Fruit fly (Drosophila melanogaster): Measurements from ENCODE around the gene CG7950.

The CG7950 gene

dm6 chr3R:30021559-30022451 is 34.9 kb upstream of the CG7950 start, which contains the start of gene Mgat2 (continued):
- no peak for TF ChIP-seq zen (tag; optimal IDR thresholded peaks at IDR 0.05)
- no peak for TF ChIP-seq lov (optimal IDR thresholded peaks at IDR 0.05)
- 0 out of 3 replicates have a peak, but pooled peaks have one; percentile 29 for TF ChIP-seq lov (GFP tag; IDR thresholded peaks at IDR 0.05)
- no peak for TF ChIP-seq CG11093 (GFP tag; IDR thresholded peaks at IDR 0.05)
- TF ChIP-seq CG11085 (GFP tag; IDR thresholded peaks at IDR 0.05): no peak
- TF ChIP-seq CG14441 (GFP tag; IDR thresholded peaks at IDR 0.05): no peak
- TF ChIP-seq CG9817 (tag; optimal IDR thresholded peaks at IDR 0.05): no peak
- TF ChIP-seq exex (tag; optimal IDR thresholded peaks at IDR 0.05): no peak
- no peak for TF ChIP-seq CG31388 (GFP tag; optimal IDR thresholded peaks at IDR 0.05)
- peak; percentile 46 for TF ChIP-seq Drgx (GFP tag; IDR thresholded peaks at IDR 0.05)
- peak; percentile 86 for TF ChIP-seq bbx (GFP tag; IDR thresholded peaks at IDR 0.05; ENCODE audit: partially characterized antibody)
- TF ChIP-seq CG15073 (GFP tag; optimal IDR thresholded peaks at IDR 0.05): no peak
- no peak for TF ChIP-seq CG18599 (GFP tag; optimal IDR thresholded peaks at IDR 0.05)
- peak; percentile 86 for TF ChIP-seq CG6791 (GFP tag; IDR thresholded peaks at IDR 0.05; ENCODE audit: partially characterized antibody)
- no peak for TF ChIP-seq stc (GFP tag; IDR thresholded peaks at IDR 0.05)
- peak; percentile 75 for TF ChIP-seq CG7987 (GFP tag; optimal IDR thresholded peaks at IDR 0.05)
- no peak for TF ChIP-seq CG4820 (GFP tag; optimal IDR thresholded peaks at IDR 0.05)
- TF ChIP-seq Dp (GFP tag; optimal IDR thresholded peaks at IDR 0.05): peak; percentile 79
- no peak for TF ChIP-seq CG11247 (GFP tag; IDR thresholded peaks at IDR 0.05)
- peak; percentile 28 for TF ChIP-seq grau (tag; optimal IDR thresholded peaks at IDR 0.05)
- peak; percentile 45 for TF ChIP-seq gro (GFP tag; optimal IDR thresholded peaks at IDR 0.05)
- peak; percentile 96 for TF ChIP-seq abd-A (tag; optimal IDR thresholded peaks at IDR 0.05)
- no peak for TF ChIP-seq mam (GFP tag; optimal IDR thresholded peaks at IDR 0.05)
- TF ChIP-seq CG16863 (GFP tag; optimal IDR thresholded peaks at IDR 0.05): peak; percentile 97
- peak; percentile 85 for TF ChIP-seq E2f2 (GFP tag; IDR thresholded peaks at IDR 0.05)
- no peak; the same call in 1 of the 2 replicates for TF ChIP-seq CG1024 (GFP tag; IDR thresholded peaks at IDR 0.05)
- no peak for TF ChIP-seq B-H1 (GFP tag; IDR thresholded peaks at IDR 0.05)
- TF ChIP-seq Ravus (GFP tag; IDR thresholded peaks at IDR 0.05): no peak
- TF ChIP-seq maf-S (GFP tag; optimal IDR thresholded peaks at IDR 0.05): no peak
- peak; percentile 16 for TF ChIP-seq CG11723 (GFP tag; optimal IDR thresholded peaks at IDR 0.05)
- TF ChIP-seq CG6683 (GFP tag; optimal IDR thresholded peaks at IDR 0.05): peak; percentile 10
- TF ChIP-seq Oaz (GFP tag; IDR thresholded peaks at IDR 0.05): no peak
- no peak for TF ChIP-seq CG2120 (GFP tag; optimal IDR thresholded peaks at IDR 0.05)
- no peak for TF ChIP-seq ERR (GFP tag; optimal IDR thresholded peaks at IDR 0.05)
- peak; percentile 6 for TF ChIP-seq CG12391 (tag; optimal IDR thresholded peaks at IDR 0.05)
- TF ChIP-seq CG13624 (GFP tag; optimal IDR thresholded peaks at IDR 0.05): peak; percentile 11
- no peak for TF ChIP-seq Ptx1 (GFP tag; IDR thresholded peaks at IDR 0.05)
- TF ChIP-seq CG12769 (tag; optimal IDR thresholded peaks at IDR 0.05): peak; percentile 95
- TF ChIP-seq CG8478 (optimal IDR thresholded peaks at IDR 0.05): peak; percentile 58
- peak; percentile 41 for TF ChIP-seq NC2β (GFP tag; optimal IDR thresholded peaks at IDR 0.05)
- no peak for TF ChIP-seq Hr78 (GFP tag; optimal IDR thresholded peaks at IDR 0.05)
- no peak for TF ChIP-seq Bdp1 (GFP tag; optimal IDR thresholded peaks at IDR 0.05)
- TF ChIP-seq CG9437 (GFP tag; optimal IDR thresholded peaks at IDR 0.05): no peak
- no peak for TF ChIP-seq wdn (GFP tag; IDR thresholded peaks at IDR 0.05)
- TF ChIP-seq CG3726 (GFP tag; IDR thresholded peaks at IDR 0.05): no peak
- no peak for TF ChIP-seq sqz (GFP tag; optimal IDR thresholded peaks at IDR 0.05)
- peak; percentile 81 for TF ChIP-seq Bgb (GFP tag; IDR thresholded peaks at IDR 0.05; ENCODE audit: partially characterized antibody)
- no peak for TF ChIP-seq nau (GFP tag; optimal IDR thresholded peaks at IDR 0.05)
- TF ChIP-seq vvl (GFP tag; IDR thresholded peaks at IDR 0.05): peak; percentile 84
- TF ChIP-seq chn (GFP tag; optimal IDR thresholded peaks at IDR 0.05): peak; percentile 34
